Worm (Caenorhabditis elegans) whole organism, late embryonic: ENCODE measurements around the gene srsx-9.

Experiments
- C38D4.7 ChIP-seq: fragments of 200-800 bp; sonication (Bioruptor generic); optimal IDR thresholded peaks from 2 replicates; lab custom pipeline; 2018; ENCODE audit warnings: mild to moderate bottlenecking, missing genetic modification characterization, moderate library complexity, missing compliant biosample characterization
- K02D7.2 ChIP-seq: sonication (generic microtip); optimal IDR thresholded peaks from 2 replicates; lab custom pipeline; 2017; ENCODE audit warnings: mild to moderate bottlenecking, missing genetic modification characterization, missing compliant biosample characterization
- K09A11.1 ChIP-seq: sonication (generic microtip); optimal IDR thresholded peaks from 2 replicates; lab custom pipeline; 2017; ENCODE audit warnings: antibody characterized with exemption, mild to moderate bottlenecking, missing genetic modification characterization, missing compliant biosample characterization; ENCODE audit not compliant: insufficient read depth
- T23F11.4 ChIP-seq: fragments of 200-800 bp; sonication (Bioruptor generic); optimal IDR thresholded peaks from 2 replicates; lab custom pipeline; 2018; ENCODE audit warnings: mild to moderate bottlenecking, missing genetic modification characterization, missing compliant biosample characterization
- Y22D7AL.16 ChIP-seq: sonication (generic microtip); optimal IDR thresholded peaks from 2 replicates; lab custom pipeline; 2016; ENCODE audit warnings: missing genetic modification characterization, missing compliant biosample characterization
- ahr-1 ChIP-seq: sonication (generic microtip); optimal IDR thresholded peaks from 2 replicates; lab custom pipeline; 2016; ENCODE audit warnings: missing genetic modification characterization, missing compliant biosample characterization
- ama-1 ChIP-seq: fragments of 150-350 bp; optimal IDR thresholded peaks from 2 replicates; lab custom pipeline; 2014
- ceh-19 ChIP-seq: fragments of 200-800 bp; sonication (Bioruptor generic); optimal IDR thresholded peaks from 2 replicates; lab custom pipeline; 2018; ENCODE audit warnings: mild to moderate bottlenecking, missing genetic modification characterization, missing compliant biosample characterization
- ceh-2 ChIP-seq: sonication (generic microtip); optimal IDR thresholded peaks from 2 replicates; lab custom pipeline; 2016; ENCODE audit warnings: missing genotype, missing genetic modification characterization, missing compliant biosample characterization
- ceh-22 ChIP-seq: sonication (generic microtip); optimal IDR thresholded peaks from 2 replicates; lab custom pipeline; 2017; ENCODE audit warnings: missing biosample characterization, missing genetic modification characterization
- ceh-30 ChIP-seq: fragments of 150-350 bp; optimal IDR thresholded peaks from 2 replicates; lab custom pipeline; 2014; ENCODE audit warnings: missing biosample characterization, missing genetic modification characterization
- ceh-31 ChIP-seq: sonication (generic microtip); optimal IDR thresholded peaks from 2 replicates; lab custom pipeline; 2016; ENCODE audit warnings: missing genetic modification characterization, missing compliant biosample characterization
- ceh-48 ChIP-seq: sonication (generic microtip); optimal IDR thresholded peaks from 2 replicates; lab custom pipeline; 2016; ENCODE audit warnings: missing genetic modification characterization, inconsistent platforms, missing compliant biosample characterization
- ceh-9 ChIP-seq: sonication (generic microtip); optimal IDR thresholded peaks from 2 replicates; lab custom pipeline; 2016; ENCODE audit warnings: mild to moderate bottlenecking, missing genetic modification characterization, inconsistent platforms, missing compliant biosample characterization
- dmd-4 ChIP-seq: sonication (generic microtip); optimal IDR thresholded peaks from 2 replicates; lab custom pipeline; 2016; ENCODE audit warnings: borderline replicate concordance, missing genetic modification characterization, missing compliant biosample characterization
- dve-1 ChIP-seq: sonication (generic microtip); optimal IDR thresholded peaks from 2 replicates; lab custom pipeline; 2017; ENCODE audit warnings: antibody characterized with exemption, mild to moderate bottlenecking, missing genetic modification characterization, missing compliant biosample characterization
- elt-2 ChIP-seq: sonication (generic microtip); optimal IDR thresholded peaks from 2 replicates; lab custom pipeline; 2016; ENCODE audit warnings: missing genetic modification reagents, missing genetic modification characterization, missing compliant biosample characterization
- elt-4 ChIP-seq: sonication (generic microtip); optimal IDR thresholded peaks from 2 replicates; lab custom pipeline; 2016; ENCODE audit warnings: missing genetic modification characterization, missing compliant biosample characterization
- ets-4 ChIP-seq: sonication (generic microtip); optimal IDR thresholded peaks from 2 replicates; lab custom pipeline; 2016; ENCODE audit warnings: missing genetic modification characterization, missing compliant biosample characterization
- eyg-1 ChIP-seq: sonication (generic microtip); optimal IDR thresholded peaks from 2 replicates; lab custom pipeline; 2016; ENCODE audit warnings: missing genotype, missing genetic modification characterization, missing compliant biosample characterization
- fax-1 ChIP-seq: sonication (generic microtip); optimal IDR thresholded peaks from 2 replicates; lab custom pipeline; 2016; ENCODE audit warnings: missing genotype, missing genetic modification characterization, missing compliant biosample characterization
- fkh-10 ChIP-seq: fragments of 150-350 bp; optimal IDR thresholded peaks from 2 replicates; lab custom pipeline; 2014; ENCODE audit warnings: missing biosample characterization, missing genetic modification reagents, missing genetic modification characterization
- fkh-6 ChIP-seq: sonication (generic microtip); optimal IDR thresholded peaks from 2 replicates; lab custom pipeline; 2016; ENCODE audit warnings: missing genetic modification characterization, missing compliant biosample characterization
- hlh-13 ChIP-seq: fragments of 200-800 bp; sonication (Bioruptor generic); optimal IDR thresholded peaks from 2 replicates; lab custom pipeline; 2018; ENCODE audit warnings: mild to moderate bottlenecking, missing genetic modification characterization, missing compliant biosample characterization
- hlh-15 ChIP-seq: sonication (generic microtip); optimal IDR thresholded peaks from 2 replicates; lab custom pipeline; 2016; ENCODE audit warnings: missing genetic modification characterization, missing compliant biosample characterization
- hlh-30 ChIP-seq: sonication (generic microtip); optimal IDR thresholded peaks from 2 replicates; lab custom pipeline; 2017; ENCODE audit warnings: antibody characterized with exemption, missing genetic modification characterization, missing compliant biosample characterization; ENCODE audit not compliant: insufficient read depth
- hlh-6 ChIP-seq: sonication (generic microtip); optimal IDR thresholded peaks from 2 replicates; lab custom pipeline; 2016; ENCODE audit warnings: missing genotype, missing genetic modification characterization, missing compliant biosample characterization
- hlh-8 ChIP-seq: sonication (generic microtip); optimal IDR thresholded peaks from 2 replicates; lab custom pipeline; 2016; ENCODE audit warnings: missing genotype, missing genetic modification characterization, missing compliant biosample characterization
- lim-6 ChIP-seq: sonication (generic microtip); optimal IDR thresholded peaks from 2 replicates; lab custom pipeline; 2016; ENCODE audit warnings: missing genetic modification characterization, missing compliant biosample characterization
- lin-11 ChIP-seq: fragments of 200-800 bp; sonication (Bioruptor generic); optimal IDR thresholded peaks from 2 replicates; lab custom pipeline; 2018; ENCODE audit warnings: mild to moderate bottlenecking, missing genetic modification characterization, missing compliant biosample characterization
- mec-3 ChIP-seq: sonication (generic microtip); optimal IDR thresholded peaks from 2 replicates; lab custom pipeline; 2016; ENCODE audit warnings: borderline replicate concordance, missing genetic modification characterization, missing compliant biosample characterization
- nfya-1 ChIP-seq: sonication (generic microtip); optimal IDR thresholded peaks from 2 replicates; lab custom pipeline; 2017; ENCODE audit warnings: missing genetic modification characterization, mild to moderate bottlenecking, missing compliant biosample characterization, antibody characterized with exemption, moderate library complexity
- nhr-232 ChIP-seq: sonication (generic microtip); optimal IDR thresholded peaks from 2 replicates; lab custom pipeline; 2016; ENCODE audit warnings: missing genetic modification characterization, missing compliant biosample characterization
- npax-4 ChIP-seq: sonication (generic microtip); optimal IDR thresholded peaks from 2 replicates; lab custom pipeline; 2016; ENCODE audit warnings: missing genetic modification characterization, missing compliant biosample characterization
- pag-3 ChIP-seq: sonication (generic microtip); optimal IDR thresholded peaks from 2 replicates; lab custom pipeline; 2016; ENCODE audit warnings: missing compliant biosample characterization, missing genetic modification characterization, borderline replicate concordance
- pat-9 ChIP-seq: fragments of 200-800 bp; sonication (Bioruptor generic); optimal IDR thresholded peaks from 2 replicates; lab custom pipeline; 2018; ENCODE audit warnings: mild to moderate bottlenecking, missing genetic modification characterization, moderate library complexity, missing compliant biosample characterization
- pros-1 ChIP-seq: fragments of 150-350 bp; optimal IDR thresholded peaks from 2 replicates; lab custom pipeline; 2014; ENCODE audit warnings: missing biosample characterization, missing genetic modification reagents, missing genetic modification characterization
- rnt-1 ChIP-seq: sonication (generic microtip); optimal IDR thresholded peaks from 2 replicates; lab custom pipeline; 2016; ENCODE audit warnings: missing genetic modification characterization, missing compliant biosample characterization
- sdc-2 ChIP-seq: sonication (generic microtip); optimal IDR thresholded peaks from 2 replicates; lab custom pipeline; 2016; ENCODE audit warnings: missing genotype, missing genetic modification characterization, missing compliant biosample characterization
- sox-4 ChIP-seq: sonication (generic microtip); optimal IDR thresholded peaks from 2 replicates; lab custom pipeline; 2017; ENCODE audit warnings: mild to moderate bottlenecking, missing genetic modification characterization, inconsistent platforms, missing compliant biosample characterization
- tbx-2 ChIP-seq: sonication (generic microtip); optimal IDR thresholded peaks from 2 replicates; lab custom pipeline; 2016; ENCODE audit warnings: missing genetic modification characterization, missing compliant biosample characterization
- unc-3 ChIP-seq, 2 experiments: fragments of 200-800 bp in 1 of 2; sonication (Bioruptor generic) in 1 of 2; sonication (generic microtip) in 1 of 2; conservative IDR thresholded peaks in 1 of 2; optimal IDR thresholded peaks in 1 of 2; 2 replicates each; pipeline versions ENCODE4 v1.3.6 to Lab custom; 2016 to 2022; ENCODE audit warnings: missing compliant biosample characterization in 2 of 2, missing genetic modification characterization in 2 of 2, missing genetic modification reagents in 1 of 2
- unc-42 ChIP-seq: sonication (generic microtip); optimal IDR thresholded peaks from 2 replicates; lab custom pipeline; 2016; ENCODE audit warnings: missing genotype, missing genetic modification characterization, missing compliant biosample characterization
- unc-55 ChIP-seq: sonication (generic microtip); optimal IDR thresholded peaks from 2 replicates; lab custom pipeline; 2017; ENCODE audit warnings: missing biosample characterization, missing genetic modification reagents, missing genetic modification characterization
- unc-86 ChIP-seq: sonication (generic microtip); optimal IDR thresholded peaks from 2 replicates; lab custom pipeline; 2016; ENCODE audit warnings: missing genetic modification characterization, missing compliant biosample characterization
- ztf-16 ChIP-seq: sonication (generic microtip); optimal IDR thresholded peaks from 2 replicates; lab custom pipeline; 2017; ENCODE audit warnings: missing genetic modification characterization, missing compliant biosample characterization

Gene srsx-9

ce11 chrV:4964020-4964635, 8.7 kb downstream of the srsx-9 start (continued):
- TF ChIP-seq rnt-1 = peak; percentile 34
- peak; percentile 70 for TF ChIP-seq unc-42
- TF ChIP-seq sox-4 (tag; lab: Kevin White, UChicago) = no peak
- no peak for TF ChIP-seq Y22D7AL.16 (tag; lab: Kevin White, UChicago)
- peak; percentile 81 for TF ChIP-seq unc-55 (GFP tag; lab: Kevin White, UChicago)
- no peak for TF ChIP-seq K09A11.1 (tag; lab: Kevin White, UChicago)
- TF ChIP-seq ceh-9 (tag; lab: Kevin White, UChicago) = no peak
- peak; percentile 45 for TF ChIP-seq tbx-2 (tag; lab: Kevin White, UChicago)
- TF ChIP-seq ets-4 (tag; lab: Kevin White, UChicago) = no peak
- TF ChIP-seq hlh-13 (GFP tag; lab: Kevin White, UChicago) = no peak
- TF ChIP-seq hlh-15 = no peak
- TF ChIP-seq elt-4 (tag; lab: Kevin White, UChicago) = no peak
- TF ChIP-seq ceh-2 (tag; lab: Kevin White, UChicago) = peak; percentile 51
- TF ChIP-seq fkh-10 = no peak
- TF ChIP-seq pros-1 (tag; lab: Kevin White, UChicago) = no peak
- no peak for TF ChIP-seq pag-3
- no peak for TF ChIP-seq npax-4 (tag; lab: Kevin White, UChicago)
- no peak for TF ChIP-seq T23F11.4
- TF ChIP-seq dmd-4 (tag; lab: Kevin White, UChicago) = no peak
- no peak for TF ChIP-seq eyg-1 (tag; lab: Kevin White, UChicago)
- no peak for TF ChIP-seq sdc-2 (tag; lab: Kevin White, UChicago)
- no peak for TF ChIP-seq ceh-30
- no peak for TF ChIP-seq K02D7.2 (tag; lab: Kevin White, UChicago)
- TF ChIP-seq ztf-16 (tag; lab: Kevin White, UChicago) = no peak
- TF ChIP-seq mec-3 (tag; lab: Kevin White, UChicago) = no peak
- no peak for TF ChIP-seq elt-2 (tag; lab: Kevin White, UChicago)
- peak; percentile 7 for TF ChIP-seq hlh-30
- no peak for TF ChIP-seq unc-86 (tag; lab: Kevin White, UChicago)
- TF ChIP-seq fkh-6 = peak; percentile 16
- TF ChIP-seq pat-9 = peak; percentile 21
- TF ChIP-seq ceh-22 (tag; lab: Kevin White, UChicago) = no peak
- no peak for TF ChIP-seq unc-3 (GFP tag; conservative IDR thresholded peaks at IDR 0.05; lab: Robert Waterston, UW)
- peak; percentile 20 for TF ChIP-seq unc-3 (tag; optimal IDR thresholded peaks at IDR 0.05; lab: Kevin White, UChicago)
- TF ChIP-seq ama-1 (lab: Kevin White, UChicago) = no peak
- peak; percentile 51 for TF ChIP-seq ceh-48 (tag; lab: Kevin White, UChicago)
- TF ChIP-seq ahr-1 (tag; lab: Kevin White, UChicago) = no peak
- peak; percentile 60 for TF ChIP-seq ceh-19 (GFP tag; lab: Kevin White, UChicago)
- no peak for TF ChIP-seq lin-11
- no peak for TF ChIP-seq lim-6
- peak; percentile 57 for TF ChIP-seq ceh-31 (tag; lab: Kevin White, UChicago)
- TF ChIP-seq dve-1 = no peak

- TF ChIP-seq ets-4 (tag; lab: Kevin White, UChicago) = no peak
- no peak for TF ChIP-seq hlh-6 (tag; lab: Kevin White, UChicago)
- no peak for TF ChIP-seq nfya-1 (tag; lab: Kevin White, UChicago)
- no peak for TF ChIP-seq hlh-8 (tag; lab: Kevin White, UChicago)
- TF ChIP-seq fkh-6 = no peak
- TF ChIP-seq fax-1 = no peak
- no peak for TF ChIP-seq nhr-232 (tag; lab: Kevin White, UChicago)
- no peak for TF ChIP-seq ceh-31 (tag; lab: Kevin White, UChicago)
- TF ChIP-seq mec-3 (tag; lab: Kevin White, UChicago) = no peak
- TF ChIP-seq ztf-16 (tag; lab: Kevin White, UChicago) = no peak
- no peak for TF ChIP-seq sdc-2 (tag; lab: Kevin White, UChicago)
- no peak for TF ChIP-seq C38D4.7 (GFP tag; lab: Kevin White, UChicago)
- TF ChIP-seq ceh-2 (tag; lab: Kevin White, UChicago) = no peak
- no peak for TF ChIP-seq pros-1 (tag; lab: Kevin White, UChicago)
These were observed 9.2 kb downstream of the srsx-9 start for ce11 chrV:4963606-4964005.
